Fruit fly (Drosophila melanogaster): Measurements from ENCODE around the gene CG14082.

CG14082 gene

dm6 chr3L:19085688-19086363 lies 52.9 kb downstream of the CG14082 start:
- TF ChIP-seq Sin3A (optimal IDR thresholded peaks at IDR 0.05), result no peak
- TF ChIP-seq ttk (optimal IDR thresholded peaks at IDR 0.05), result no peak
- no peak for TF ChIP-seq h (optimal IDR thresholded peaks at IDR 0.05)
- TF ChIP-seq psq (optimal IDR thresholded peaks at IDR 0.05), result no peak
- no peak for TF ChIP-seq insv (optimal IDR thresholded peaks at IDR 0.05)
- no peak for TF ChIP-seq Myc (optimal IDR thresholded peaks at IDR 0.05)

dm6 chr3L:19083126-19083525 lies 55.6 kb downstream of the CG14082 start:
- TF ChIP-seq Sin3A (optimal IDR thresholded peaks at IDR 0.05) (no peak), h (optimal IDR thresholded peaks at IDR 0.05) (no peak), ttk (optimal IDR thresholded peaks at IDR 0.05) (no peak), Myc (optimal IDR thresholded peaks at IDR 0.05) (no peak), insv (optimal IDR thresholded peaks at IDR 0.05) (no peak), psq (optimal IDR thresholded peaks at IDR 0.05) (no peak)

dm6 chr3L:19080926-19081700 lies 57.7 kb downstream of the CG14082 start:
- TF ChIP-seq Myc (optimal IDR thresholded peaks at IDR 0.05) (no peak), psq (optimal IDR thresholded peaks at IDR 0.05) (no peak), Sin3A (optimal IDR thresholded peaks at IDR 0.05) (no peak), insv (optimal IDR thresholded peaks at IDR 0.05) (no peak), ttk (optimal IDR thresholded peaks at IDR 0.05) (no peak), h (optimal IDR thresholded peaks at IDR 0.05) (no peak)

DNA sequence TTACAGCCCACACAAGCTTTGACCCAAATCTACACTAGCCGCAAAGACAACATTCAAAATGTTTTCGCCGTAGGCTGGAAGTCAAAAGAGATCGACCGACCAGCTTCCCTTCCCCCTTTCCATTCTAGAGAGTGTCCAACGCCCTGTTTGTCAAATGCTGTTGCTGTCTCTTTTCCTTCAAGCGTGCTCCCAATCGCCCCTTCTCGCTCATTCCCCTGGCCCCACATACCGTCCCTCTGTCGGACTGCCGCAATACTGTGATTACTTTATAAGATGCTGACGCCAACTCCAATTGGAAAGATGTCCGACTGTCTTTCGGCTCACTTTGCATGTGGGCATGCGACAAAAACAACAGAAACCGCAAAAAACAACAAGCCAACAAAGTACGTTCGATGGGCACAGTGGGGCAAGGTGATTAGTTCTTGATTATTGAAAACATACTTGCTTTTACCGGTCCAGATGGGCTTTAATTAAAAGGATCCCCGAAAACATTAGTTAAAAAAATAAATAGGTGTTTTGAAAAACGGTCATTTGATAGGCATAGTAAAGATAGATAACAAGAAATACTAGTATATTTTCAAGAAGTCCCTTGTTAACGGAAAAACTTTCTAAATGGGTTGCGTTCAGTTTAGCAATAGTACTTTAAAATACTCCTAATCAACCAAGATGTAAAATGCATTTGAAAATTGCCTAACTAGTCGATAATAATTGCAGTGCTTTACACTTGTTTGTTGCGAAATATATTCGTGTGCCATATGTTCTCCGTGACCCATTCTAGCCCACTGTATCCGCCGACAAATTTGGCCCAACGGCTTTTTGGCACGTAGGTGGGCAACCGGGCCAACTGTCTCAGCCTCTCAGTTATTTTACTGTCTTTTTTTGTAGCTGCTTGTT lies 58.7 kb downstream of the CG14082 start:
- TF ChIP-seq Sin3A (optimal IDR thresholded peaks at IDR 0.05) (no peak), psq (optimal IDR thresholded peaks at IDR 0.05) (no peak), ttk (optimal IDR thresholded peaks at IDR 0.05) (no peak), Myc (optimal IDR thresholded peaks at IDR 0.05) (no peak), h (optimal IDR thresholded peaks at IDR 0.05) (no peak), insv (optimal IDR thresholded peaks at IDR 0.05) (no peak)

DNA sequence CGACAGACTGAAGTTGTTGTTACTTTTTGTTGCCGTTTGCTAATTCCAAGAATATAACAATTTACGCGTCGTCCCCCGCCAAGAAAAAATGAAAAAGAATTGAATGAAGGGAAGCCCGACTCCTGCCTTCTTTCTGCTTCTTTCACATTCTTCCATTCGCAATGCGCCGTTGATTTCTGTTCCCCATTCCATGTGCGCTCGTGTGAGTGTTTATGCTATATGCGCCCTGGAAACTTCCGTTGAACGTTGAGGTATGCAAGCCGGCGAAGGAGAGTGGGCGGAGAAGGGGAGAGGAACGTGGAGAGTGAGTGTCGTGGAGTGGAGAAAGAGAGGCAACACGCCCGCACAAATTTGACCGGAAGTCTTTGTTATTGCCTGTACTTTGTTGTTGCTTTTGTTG lies 59.7 kb downstream of the CG14082 start:
- TF ChIP-seq ttk (optimal IDR thresholded peaks at IDR 0.05) (no peak), psq (optimal IDR thresholded peaks at IDR 0.05) (no peak), h (optimal IDR thresholded peaks at IDR 0.05) (no peak), Sin3A (optimal IDR thresholded peaks at IDR 0.05) (no peak), insv (optimal IDR thresholded peaks at IDR 0.05) (no peak), Myc (optimal IDR thresholded peaks at IDR 0.05) (no peak)

DNA sequence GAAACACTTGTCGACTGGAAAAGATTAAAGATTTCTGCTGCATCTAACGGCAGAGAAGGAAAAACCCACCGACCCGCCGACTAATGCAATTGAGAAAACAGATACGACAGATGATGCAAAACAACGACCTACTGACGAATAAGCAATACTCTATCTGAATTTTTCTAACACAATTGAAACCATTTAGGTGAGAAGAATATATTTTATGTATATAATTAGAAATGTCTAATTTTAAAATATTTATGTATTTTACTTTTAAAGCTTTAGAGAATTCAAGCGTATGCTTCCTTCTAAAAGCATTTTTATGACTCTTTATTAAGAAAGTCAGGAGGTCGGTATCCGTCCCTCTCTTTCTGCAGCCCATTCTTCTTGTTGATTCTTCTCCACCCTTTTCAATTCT lies 60.3 kb downstream of the CG14082 start:
- no peak for TF ChIP-seq Myc (optimal IDR thresholded peaks at IDR 0.05)
- TF ChIP-seq h (optimal IDR thresholded peaks at IDR 0.05), result no peak
- TF ChIP-seq psq (optimal IDR thresholded peaks at IDR 0.05), result no peak
- no peak for TF ChIP-seq Sin3A (optimal IDR thresholded peaks at IDR 0.05)

dm6 chr3L:19075976-19076375 lies 62.8 kb downstream of the CG14082 start:
- no peak for TF ChIP-seq Myc (optimal IDR thresholded peaks at IDR 0.05)
- no peak for TF ChIP-seq Sin3A (optimal IDR thresholded peaks at IDR 0.05)
- no peak for TF ChIP-seq psq (optimal IDR thresholded peaks at IDR 0.05)
- TF ChIP-seq ttk (optimal IDR thresholded peaks at IDR 0.05), result no peak
- TF ChIP-seq h (optimal IDR thresholded peaks at IDR 0.05), result no peak
- TF ChIP-seq insv (optimal IDR thresholded peaks at IDR 0.05), result no peak

DNA sequence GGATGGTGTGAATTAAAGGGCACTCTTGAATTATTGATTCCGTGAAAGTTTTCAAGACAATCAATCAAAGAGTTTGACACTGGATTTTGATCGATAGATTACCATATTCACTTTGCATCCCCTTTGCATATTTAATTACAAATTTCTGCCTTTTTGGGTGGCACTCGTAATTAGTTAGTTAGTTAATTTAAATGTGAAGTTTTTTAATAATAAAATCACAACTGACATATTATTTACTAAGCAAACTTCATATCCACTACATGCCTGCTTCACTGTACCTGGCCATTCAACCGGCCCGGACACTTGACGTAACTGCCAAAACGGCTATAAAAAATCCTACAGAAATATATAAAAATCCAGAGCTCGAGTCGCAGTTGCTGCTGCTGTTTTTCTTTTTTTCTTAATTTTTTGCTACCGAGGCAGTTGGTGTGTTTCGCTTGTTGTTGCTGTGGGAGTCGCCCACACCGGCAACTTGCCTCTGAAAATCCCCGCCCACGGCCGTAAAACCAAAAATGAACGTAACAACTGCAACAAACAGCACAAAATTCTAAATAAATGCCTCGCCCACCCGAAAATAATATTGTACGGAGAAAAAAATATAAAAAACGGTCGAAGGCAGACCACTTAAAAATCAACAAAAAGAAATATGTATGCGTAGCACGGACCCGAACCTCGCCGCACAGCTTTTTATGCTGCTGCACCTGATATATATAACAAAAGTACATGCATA lies 63.9 kb downstream of the CG14082 start:
- TF ChIP-seq h (optimal IDR thresholded peaks at IDR 0.05) (no peak), ttk (optimal IDR thresholded peaks at IDR 0.05) (no peak), insv (optimal IDR thresholded peaks at IDR 0.05) (no peak), psq (optimal IDR thresholded peaks at IDR 0.05) (no peak), Myc (optimal IDR thresholded peaks at IDR 0.05) (no peak), Sin3A (optimal IDR thresholded peaks at IDR 0.05) (no peak)

dm6 chr3L:19073909-19074239 lies 64.9 kb downstream of the CG14082 start:
- no peak for TF ChIP-seq Myc (optimal IDR thresholded peaks at IDR 0.05)
- TF ChIP-seq h (optimal IDR thresholded peaks at IDR 0.05), result no peak
- TF ChIP-seq ttk (optimal IDR thresholded peaks at IDR 0.05), result no peak
- no peak for TF ChIP-seq insv (optimal IDR thresholded peaks at IDR 0.05)
- no peak for TF ChIP-seq psq (optimal IDR thresholded peaks at IDR 0.05)
- no peak for TF ChIP-seq Sin3A (optimal IDR thresholded peaks at IDR 0.05)

- TF ChIP-seq Myc (optimal IDR thresholded peaks at IDR 0.05), result no peak
- no peak for TF ChIP-seq h (optimal IDR thresholded peaks at IDR 0.05)
- TF ChIP-seq insv (optimal IDR thresholded peaks at IDR 0.05), result no peak
- no peak for TF ChIP-seq ttk (optimal IDR thresholded peaks at IDR 0.05)
- TF ChIP-seq Sin3A (optimal IDR thresholded peaks at IDR 0.05), result no peak
- no peak for TF ChIP-seq psq (optimal IDR thresholded peaks at IDR 0.05)
Observed at dm6 chr3L:19073029-19073908, 65.5 kb downstream of the CG14082 start.

All from Kc167 (cell line).